Worm (Caenorhabditis elegans): ENCODE results near the gene M03E7.1.

The M03E7.1 gene

ce11 chrV:5620040-5620439 is 1.4 kb upstream of the M03E7.1 start, which contains the start of gene memb-2:
Gene memb-2, minus strand, starts transcription at chrV:5620140.
- TF ChIP-seq ceh-45 (GFP tag; IDR thresholded peaks at IDR 0.05) (no peak), F13H6.1 (tag; optimal IDR thresholded peaks at IDR 0.05) (no peak), npax-4 (tag; optimal IDR thresholded peaks at IDR 0.05) (no peak), ceh-24 (tag; optimal IDR thresholded peaks at IDR 0.05) (no peak), unc-55 (GFP tag; optimal IDR thresholded peaks at IDR 0.05) (no peak), pat-9 (tag; optimal IDR thresholded peaks at IDR 0.05) (no peak), Y22D7AL.16 (tag; optimal IDR thresholded peaks at IDR 0.05) (no peak), ceh-14 (tag; optimal IDR thresholded peaks at IDR 0.05) (no peak), lim-6 (tag; optimal IDR thresholded peaks at IDR 0.05) (no peak), unc-3 (GFP tag; conservative IDR thresholded peaks at IDR 0.05) (no peak), unc-3 (tag; optimal IDR thresholded peaks at IDR 0.05) (no peak), pax-1 (tag; optimal IDR thresholded peaks at IDR 0.05) (no peak), nfya-1 (tag; optimal IDR thresholded peaks at IDR 0.05) (no peak), ceh-18 (tag; optimal IDR thresholded peaks at IDR 0.05) (no peak), unc-86 (tag; optimal IDR thresholded peaks at IDR 0.05) (no peak), nhr-11 (tag; optimal IDR thresholded peaks at IDR 0.05) (no peak), ceh-48 (tag; optimal IDR thresholded peaks at IDR 0.05) (no peak), ref-2 (tag; optimal IDR thresholded peaks at IDR 0.05) (no peak), zip-5 (tag; optimal IDR thresholded peaks at IDR 0.05) (no peak)

DNA sequence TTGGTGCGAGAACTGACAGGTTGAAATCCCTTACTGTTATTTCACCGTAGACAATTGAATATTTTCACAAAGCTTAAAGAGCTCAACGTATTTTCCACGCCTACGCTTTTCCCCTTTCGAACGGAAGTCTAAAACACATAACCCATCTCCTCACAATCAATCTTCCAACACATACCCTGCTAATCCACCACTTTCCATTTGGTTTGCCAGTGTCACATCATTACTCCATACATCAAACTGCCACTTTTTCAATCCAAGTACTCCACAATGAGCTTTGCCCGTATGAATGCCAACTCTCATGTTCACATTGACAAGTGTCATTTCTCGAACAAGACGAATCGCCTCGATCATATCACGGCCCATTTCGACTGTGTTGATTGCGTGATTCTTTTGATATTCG is 6.5 kb downstream of the M03E7.1 start:
- TF ChIP-seq ceh-2 (tag; optimal IDR thresholded peaks at IDR 0.05): no peak
- TF ChIP-seq sox-2 (GFP tag; IDR thresholded peaks at IDR 0.05): no peak
- no peak for TF ChIP-seq ceh-18 (tag; optimal IDR thresholded peaks at IDR 0.05)
- TF ChIP-seq ama-1 (optimal IDR thresholded peaks at IDR 0.05): no peak
- TF ChIP-seq ahr-1 (tag; optimal IDR thresholded peaks at IDR 0.05): no peak
- no peak for TF ChIP-seq dmd-4 (tag; optimal IDR thresholded peaks at IDR 0.05; ENCODE audit: borderline replicate concordance)
- no peak for TF ChIP-seq ttx-3 (tag; optimal IDR thresholded peaks at IDR 0.05)
- TF ChIP-seq elt-2 (tag; optimal IDR thresholded peaks at IDR 0.05): no peak
- no peak for TF ChIP-seq unc-42 (tag; optimal IDR thresholded peaks at IDR 0.05)
- no peak for TF ChIP-seq pag-3 (tag; optimal IDR thresholded peaks at IDR 0.05; ENCODE audit: borderline replicate concordance)
- TF ChIP-seq odd-2 (tag; optimal IDR thresholded peaks at IDR 0.05): no peak
- TF ChIP-seq Y22D7AL.16 (tag; optimal IDR thresholded peaks at IDR 0.05): no peak
- no peak for TF ChIP-seq ceh-34 (tag; optimal IDR thresholded peaks at IDR 0.05)
- TF ChIP-seq hlh-8 (tag; optimal IDR thresholded peaks at IDR 0.05): no peak
- no peak for TF ChIP-seq fax-1 (tag; optimal IDR thresholded peaks at IDR 0.05)
- TF ChIP-seq ztf-16 (tag; optimal IDR thresholded peaks at IDR 0.05): no peak
- TF ChIP-seq rnt-1 (tag; optimal IDR thresholded peaks at IDR 0.05): no peak
- TF ChIP-seq F13H6.1 (tag; optimal IDR thresholded peaks at IDR 0.05): no peak
- TF ChIP-seq pha-4 (tag; optimal IDR thresholded peaks at IDR 0.05): no peak

DNA sequence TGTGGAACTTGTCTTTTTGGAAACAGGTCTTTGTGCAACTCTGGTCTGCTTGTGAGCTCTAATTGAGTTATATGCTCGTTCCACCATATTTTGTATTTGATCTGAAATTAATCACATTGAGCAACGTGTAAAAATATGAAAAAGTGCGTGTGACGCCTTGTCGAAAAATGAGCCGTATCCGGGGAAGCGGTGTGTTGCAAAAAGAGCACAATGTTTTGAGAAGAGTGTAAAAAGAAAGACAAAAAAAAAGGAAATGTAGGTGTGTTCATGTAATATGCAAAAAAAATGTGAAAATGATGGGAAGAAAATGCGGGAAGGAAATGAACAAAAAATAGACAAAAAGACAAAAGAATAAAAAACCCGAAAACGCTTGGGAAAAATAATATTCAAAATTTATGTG is 9.3 kb downstream of the M03E7.1 start, which contains the start of gene acy-4:
Gene acy-4, minus strand, starts transcription at position 101 of the 400 bp plus-strand sequence.
- TF ChIP-seq ceh-24 (tag; optimal IDR thresholded peaks at IDR 0.05) (no peak), odd-2 (tag; optimal IDR thresholded peaks at IDR 0.05) (no peak), pha-2 (tag; optimal IDR thresholded peaks at IDR 0.05) (no peak), syd-9 (tag; optimal IDR thresholded peaks at IDR 0.05) (no peak), unc-42 (tag; optimal IDR thresholded peaks at IDR 0.05) (no peak)

ce11 chrV:5634445-5634844 is 13.0 kb downstream of the M03E7.1 start:
- TF ChIP-seq ceh-19 (GFP tag; optimal IDR thresholded peaks at IDR 0.05): no peak
- TF ChIP-seq tbx-2 (tag; optimal IDR thresholded peaks at IDR 0.05): no peak
- TF ChIP-seq madf-2 (tag; optimal IDR thresholded peaks at IDR 0.05): no peak
- TF ChIP-seq ref-2 (tag; optimal IDR thresholded peaks at IDR 0.05): no peak
- no peak for TF ChIP-seq nfya-1 (tag; optimal IDR thresholded peaks at IDR 0.05)
- peak; percentile 39 for TF ChIP-seq elt-2 (tag; optimal IDR thresholded peaks at IDR 0.05)
